Fruit fly (Drosophila melanogaster) whole organism, embryonic: ENCODE measurements around the gene neur.

Source experiments
- Abd-B ChIP-seq: fragments of 200-800 bp; sonication (Bioruptor generic); optimal IDR thresholded peaks from 2 replicates; lab custom pipeline; 2018; ENCODE audit warnings: missing biosample characterization, mild to moderate bottlenecking, missing genetic modification characterization, moderate library complexity
- CG10543 ChIP-seq: fragments of 200-800 bp; sonication (Bioruptor generic); optimal IDR thresholded peaks from 3 replicates; lab custom pipeline; 2017; ENCODE audit warnings: missing biosample characterization, mild to moderate bottlenecking, missing genetic modification characterization, moderate library complexity
- CG10565 ChIP-seq: fragments of 200-800 bp; sonication (Bioruptor generic); optimal IDR thresholded peaks from 3 replicates; lab custom pipeline; 2016; ENCODE audit warnings: missing biosample characterization, mild to moderate bottlenecking, missing genetic modification characterization
- CG12219 ChIP-seq: fragments of 200-800 bp; sonication (Bioruptor generic); optimal IDR thresholded peaks from 3 replicates; lab custom pipeline; 2018; ENCODE audit warnings: missing biosample characterization, mild to moderate bottlenecking, missing genetic modification characterization
- CG13123 ChIP-seq: fragments of 200-800 bp; sonication (Bioruptor generic); optimal IDR thresholded peaks from 2 replicates; lab custom pipeline; 2016; ENCODE audit warnings: missing biosample characterization, missing genetic modification characterization
- CG13287 ChIP-seq: fragments of 200-800 bp; sonication (Bioruptor generic); IDR thresholded peaks from 2 replicates; pipeline ENCODE4 v1.3.6; 2022; ENCODE audit warnings: missing biosample characterization, missing genetic modification characterization; ENCODE audit not compliant: partially characterized antibody
- CG14965 ChIP-seq: fragments of 200-800 bp; sonication (Bioruptor generic); optimal IDR thresholded peaks from 2 replicates; lab custom pipeline; 2016; ENCODE audit warnings: missing biosample characterization, missing genetic modification characterization, borderline replicate concordance
- CG15269 ChIP-seq: fragments of 200-800 bp; sonication (Bioruptor generic); optimal IDR thresholded peaks from 2 replicates; lab custom pipeline; 2018; ENCODE audit warnings: missing biosample characterization, mild to moderate bottlenecking, missing genetic modification characterization, moderate library complexity
- CG15514 ChIP-seq: fragments of 200-800 bp; sonication (Bioruptor generic); optimal IDR thresholded peaks from 3 replicates; lab custom pipeline; 2017; ENCODE audit warnings: missing biosample characterization, missing genetic modification characterization, mild to moderate bottlenecking, moderate library complexity, missing genetic modification reagents
- CG17328 ChIP-seq: fragments of 200-800 bp; sonication (Bioruptor generic); IDR thresholded peaks from 2 replicates; pipeline ENCODE4 v1.3.6; 2022; ENCODE audit warnings: missing biosample characterization, missing genetic modification characterization
- CG17612 ChIP-seq: fragments of 200-800 bp; sonication (Bioruptor generic); IDR thresholded peaks from 2 replicates; pipeline ENCODE4 v1.3.6; 2022; ENCODE audit warnings: missing biosample characterization, missing genetic modification characterization
- CG18764 ChIP-seq: fragments of 200-800 bp; sonication (Bioruptor generic); optimal IDR thresholded peaks from 3 replicates; lab custom pipeline; 2016; ENCODE audit warnings: missing biosample characterization, missing genetic modification characterization
- CG2199 ChIP-seq: fragments of 200-800 bp; sonication (Bioruptor generic); IDR thresholded peaks from 3 replicates; pipeline ENCODE4 v1.3.6; 2022; ENCODE audit warnings: missing biosample characterization, missing genetic modification characterization
- CG30020 ChIP-seq: fragments of 200-800 bp; optimal IDR thresholded peaks from 2 replicates; lab custom pipeline; 2019; ENCODE audit warnings: missing biosample characterization, mild to moderate bottlenecking, missing genetic modification characterization, moderate library complexity
- CG32767 ChIP-seq: fragments of 200-800 bp; sonication (Bioruptor generic); IDR thresholded peaks from 2 replicates; pipeline ENCODE4 v1.3.6; 2022; ENCODE audit warnings: missing biosample characterization, missing genetic modification characterization
- CG3726 ChIP-seq: fragments of 200-800 bp; sonication (Bioruptor generic); IDR thresholded peaks from 3 replicates; pipeline ENCODE4, ENCODE4 v1.3.6; 2022; ENCODE audit warnings: missing biosample characterization, missing genetic modification characterization
- CG4707 ChIP-seq: fragments of 200-800 bp; sonication (Bioruptor generic); optimal IDR thresholded peaks from 2 replicates; lab custom pipeline; 2018; ENCODE audit warnings: missing biosample characterization, mild to moderate bottlenecking, missing genetic modification characterization, moderate library complexity
- CG5245 ChIP-seq: fragments of 200-800 bp; sonication (Bioruptor generic); optimal IDR thresholded peaks from 3 replicates; lab custom pipeline; 2016; ENCODE audit warnings: missing biosample characterization, missing genetic modification characterization
- CG6689 ChIP-seq: fragments of 200-800 bp; sonication (Bioruptor generic); IDR thresholded peaks from 2 replicates; pipeline ENCODE4 v1.3.6; 2022; ENCODE audit warnings: missing biosample characterization, missing genetic modification characterization
- CG8765 ChIP-seq: fragments of 200-800 bp; sonication (Bioruptor generic); IDR thresholded peaks from 2 replicates; pipeline ENCODE4 v1.3.6; 2022; ENCODE audit warnings: missing biosample characterization, missing genetic modification characterization
- CG8924 ChIP-seq: fragments of 200-800 bp; optimal IDR thresholded peaks from 3 replicates; lab custom pipeline; 2019; ENCODE audit warnings: missing biosample characterization, mild to moderate bottlenecking, missing genetic modification characterization, moderate library complexity
- CG9215 ChIP-seq: fragments of 200-800 bp; sonication (Bioruptor generic); IDR thresholded peaks from 2 replicates; pipeline ENCODE4 v1.3.6; 2022; ENCODE audit warnings: missing biosample characterization, missing genetic modification characterization
- Dll ChIP-seq: fragments of 200-800 bp; sonication (Bioruptor generic); IDR thresholded peaks from 4 replicates; pipeline ENCODE4 v1.3.6; 2022; ENCODE audit warnings: missing biosample characterization, missing genetic modification characterization; ENCODE audit not compliant: partially characterized antibody
- Dp ChIP-seq: fragments of 200-800 bp; sonication (Bioruptor generic); optimal IDR thresholded peaks from 2 replicates; lab custom pipeline; 2018; ENCODE audit warnings: missing biosample characterization, mild to moderate bottlenecking, missing genetic modification characterization, moderate library complexity
- Elba2 ChIP-seq: fragments of 200-800 bp; sonication (Bioruptor generic); optimal IDR thresholded peaks from 3 replicates; lab custom pipeline; 2016; ENCODE audit warnings: missing biosample characterization, missing genetic modification characterization
- H2.0 ChIP-seq: fragments of 200-800 bp; sonication (Bioruptor generic); IDR thresholded peaks from 2 replicates; pipeline ENCODE4 v1.3.6; 2022; ENCODE audit warnings: missing biosample characterization, missing genetic modification characterization
- HmgD ChIP-seq: fragments of 200-800 bp; sonication (Bioruptor generic); optimal IDR thresholded peaks from 3 replicates; lab custom pipeline; 2016; ENCODE audit warnings: missing biosample characterization, missing genetic modification characterization
- HmgZ ChIP-seq: fragments of 200-800 bp; sonication (Bioruptor generic); optimal IDR thresholded peaks from 2 replicates; lab custom pipeline; 2018; ENCODE audit warnings: missing biosample characterization, mild to moderate bottlenecking, missing genetic modification characterization
- Neu2 ChIP-seq: fragments of 200-800 bp; sonication (Bioruptor generic); optimal IDR thresholded peaks from 3 replicates; lab custom pipeline; 2016; ENCODE audit warnings: missing biosample characterization, missing genetic modification characterization, borderline replicate concordance
- Nf-YA ChIP-seq: fragments of 200-800 bp; sonication (Bioruptor generic); IDR thresholded peaks from 2 replicates; pipeline ENCODE4 v1.3.6; 2022; ENCODE audit warnings: missing biosample characterization, missing genetic modification characterization
- Ravus ChIP-seq: fragments of 200-800 bp; sonication (Bioruptor generic); IDR thresholded peaks from 2 replicates; pipeline ENCODE4 v1.3.6; 2022; ENCODE audit warnings: missing biosample characterization, missing genetic modification characterization
- Rfx ChIP-seq: fragments of 200-800 bp; sonication (Bioruptor generic); IDR thresholded peaks from 2 replicates; pipeline ENCODE4 v1.3.6; 2022; ENCODE audit warnings: missing biosample characterization, missing genetic modification characterization
- Six4 ChIP-seq: fragments of 200-800 bp; sonication (Bioruptor generic); optimal IDR thresholded peaks from 2 replicates; lab custom pipeline; 2016; ENCODE audit warnings: missing biosample characterization, missing genetic modification characterization
- bigmax ChIP-seq: fragments of 200-800 bp; sonication (Bioruptor generic); optimal IDR thresholded peaks from 2 replicates; lab custom pipeline; 2018; ENCODE audit warnings: missing biosample characterization, mild to moderate bottlenecking, missing genetic modification characterization
- br ChIP-seq: fragments of >200 bp; optimal IDR thresholded peaks from 2 replicates; lab custom pipeline; 2017
- croc ChIP-seq: fragments of 200-800 bp; sonication (Bioruptor generic); conservative IDR thresholded peaks from 3 replicates; pipeline ENCODE4 v1.3.6; 2022; ENCODE audit warnings: missing biosample characterization, missing genetic modification characterization
- emc ChIP-seq: fragments of 200-800 bp; sonication (Bioruptor generic); optimal IDR thresholded peaks from 2 replicates; lab custom pipeline; 2016; ENCODE audit warnings: missing biosample characterization, missing genetic modification characterization
- grn ChIP-seq: fragments of 200-800 bp; sonication (Bioruptor generic); optimal IDR thresholded peaks from 3 replicates; lab custom pipeline; 2017; ENCODE audit warnings: missing biosample characterization, missing genetic modification characterization
- jigr1 ChIP-seq: fragments of 200-800 bp; sonication (Bioruptor generic); IDR thresholded peaks from 3 replicates; pipeline ENCODE4 v1.3.6; 2022; ENCODE audit warnings: missing biosample characterization, missing genetic modification characterization
- mam ChIP-seq: fragments of 200-800 bp; sonication (Bioruptor generic); optimal IDR thresholded peaks from 3 replicates; lab custom pipeline; 2016; ENCODE audit warnings: missing biosample characterization, missing genetic modification characterization
- mirr ChIP-seq: fragments of 200-800 bp; sonication (Bioruptor generic); optimal IDR thresholded peaks from 3 replicates; lab custom pipeline; 2018; ENCODE audit warnings: missing biosample characterization, mild to moderate bottlenecking, missing genetic modification characterization
- nerfin-1 ChIP-seq: fragments of 200-800 bp; sonication (Bioruptor generic); optimal IDR thresholded peaks from 3 replicates; lab custom pipeline; 2019; ENCODE audit warnings: missing biosample characterization, mild to moderate bottlenecking, missing genetic modification characterization, moderate library complexity
- org-1 ChIP-seq: fragments of 200-800 bp; sonication (Bioruptor generic); optimal IDR thresholded peaks from 2 replicates; lab custom pipeline; 2017; ENCODE audit warnings: missing biosample characterization, missing genetic modification characterization
- pita ChIP-seq: fragments of 200-800 bp; sonication (Bioruptor generic); optimal IDR thresholded peaks from 2 replicates; lab custom pipeline; 2017; ENCODE audit warnings: missing biosample characterization, mild to moderate bottlenecking, missing genetic modification characterization
- pum ChIP-seq: fragments of 200-800 bp; sonication (Bioruptor generic); optimal IDR thresholded peaks from 2 replicates; lab custom pipeline; 2016; ENCODE audit warnings: missing biosample characterization, missing genetic modification characterization
- sens ChIP-seq: fragments of 200-800 bp; sonication (Bioruptor generic); peaks from one replicate; lab custom pipeline; 2016; ENCODE audit warnings: missing biosample characterization, missing genetic modification characterization
- sisA ChIP-seq: fragments of 200-800 bp; sonication (Bioruptor generic); IDR thresholded peaks from 2 replicates; pipeline ENCODE4 v1.3.6; 2022; ENCODE audit warnings: missing biosample characterization, missing genetic modification characterization
- tgo ChIP-seq: fragments of 200-800 bp; sonication (Bioruptor generic); IDR thresholded peaks from 3 replicates; pipeline ENCODE4 v1.3.6; 2022; ENCODE audit warnings: missing biosample characterization, missing genetic modification characterization
- trem ChIP-seq: fragments of 200-800 bp; optimal IDR thresholded peaks from 3 replicates; lab custom pipeline; 2019; ENCODE audit warnings: missing biosample characterization, mild to moderate bottlenecking, missing genetic modification characterization, moderate library complexity
- wor ChIP-seq: fragments of 200-800 bp; sonication (Bioruptor generic); IDR thresholded peaks from 2 replicates; pipeline ENCODE4 v1.3.6; 2022; ENCODE audit warnings: missing biosample characterization, missing genetic modification characterization
- zfh1 ChIP-seq: fragments of 200-800 bp; sonication (Bioruptor generic); IDR thresholded peaks from 3 replicates; pipeline ENCODE4 v1.3.6; 2022; ENCODE audit warnings: missing biosample characterization, missing genetic modification characterization
- zfh2 ChIP-seq: fragments of 200-800 bp; sonication (Bioruptor generic); optimal IDR thresholded peaks from 2 replicates; lab custom pipeline; 2016; ENCODE audit warnings: missing biosample characterization, missing genetic modification characterization

Gene neur

dm6 chr3R:9019689-9020138, 19.6 kb downstream of the neur start, which contains the start of gene tgo (continued):
- no peak for TF ChIP-seq CG10565 (GFP tag; lab: Kevin White, UChicago)
- no peak for TF ChIP-seq emc
- TF ChIP-seq CG30020: peak; percentile 43
- TF ChIP-seq Rfx (GFP tag; lab: Robert Waterston, UW): peak; percentile 34; the same call in 1 of the 2 replicates
- TF ChIP-seq mam (GFP tag; lab: Kevin White, UChicago): no peak
- no peak for TF ChIP-seq wor
- TF ChIP-seq CG2199: no peak
- no peak for TF ChIP-seq bigmax (GFP tag; lab: Kevin White, UChicago)
- no peak for TF ChIP-seq CG3726 (GFP tag; lab: Robert Waterston, UW)
- no peak for TF ChIP-seq CG13123
- peak; percentile 99 for TF ChIP-seq grn (GFP tag; lab: Kevin White, UChicago)
- no peak for TF ChIP-seq pum (GFP tag; lab: Kevin White, UChicago)
- peak; percentile 88 for TF ChIP-seq sens (GFP tag; lab: Kevin White, UChicago)
- TF ChIP-seq CG8765 (GFP tag; lab: Robert Waterston, UW): no peak
- TF ChIP-seq Dll (GFP tag; lab: Robert Waterston, UW): 0 out of 4 replicates have a peak, but pooled peaks have one; percentile 58
- TF ChIP-seq Elba2 (GFP tag; lab: Kevin White, UChicago): no peak
- no peak for TF ChIP-seq CG6689
- TF ChIP-seq CG4707: no peak
- TF ChIP-seq sisA: no peak
- TF ChIP-seq CG10543 (GFP tag; lab: Kevin White, UChicago): peak; percentile 36
- peak; percentile 1 for TF ChIP-seq HmgD (GFP tag; lab: Kevin White, UChicago)
- no peak for TF ChIP-seq br
- TF ChIP-seq zfh1 (GFP tag; lab: Robert Waterston, UW): 0 out of 3 replicates have a peak, but pooled peaks have one; percentile 22
- no peak for TF ChIP-seq CG17612 (GFP tag; lab: Robert Waterston, UW)
- TF ChIP-seq CG17328 (GFP tag; lab: Robert Waterston, UW): no peak
- no peak for TF ChIP-seq CG14965 (GFP tag; lab: Kevin White, UChicago)
- no peak for TF ChIP-seq CG15269 (tag; lab: Kevin White, UChicago)
- TF ChIP-seq trem: peak; percentile 73
- no peak for TF ChIP-seq CG12219 (GFP tag; lab: Kevin White, UChicago)
- TF ChIP-seq CG8924: peak; percentile 29
- TF ChIP-seq CG32767 (GFP tag; lab: Robert Waterston, UW): no peak
- TF ChIP-seq CG18764 (GFP tag; lab: Kevin White, UChicago): peak; percentile 0
- TF ChIP-seq Nf-YA (GFP tag; lab: Robert Waterston, UW): no peak
- no peak for TF ChIP-seq Ravus (GFP tag; lab: Robert Waterston, UW)
- no peak for TF ChIP-seq Neu2 (GFP tag; lab: Kevin White, UChicago)
- no peak for TF ChIP-seq pita (GFP tag; lab: Kevin White, UChicago)
- peak; percentile 61 for TF ChIP-seq Dp
- peak; percentile 75 for TF ChIP-seq CG15514 (GFP tag; lab: Kevin White, UChicago)
- peak; percentile 46 for TF ChIP-seq nerfin-1 (tag; lab: Kevin White, UChicago)
- TF ChIP-seq tgo: no peak
- no peak for TF ChIP-seq org-1
- TF ChIP-seq jigr1 (GFP tag; lab: Robert Waterston, UW): no peak
- TF ChIP-seq mirr (GFP tag; lab: Kevin White, UChicago): peak; percentile 25
- no peak for TF ChIP-seq Six4 (GFP tag; lab: Kevin White, UChicago)
- peak; percentile 21 for TF ChIP-seq Abd-B (GFP tag; lab: Kevin White, UChicago)
- no peak for TF ChIP-seq H2.0 (GFP tag; lab: Robert Waterston, UW)
- no peak for TF ChIP-seq CG9215 (GFP tag; lab: Robert Waterston, UW)
- no peak for TF ChIP-seq zfh2 (GFP tag; lab: Kevin White, UChicago)
- TF ChIP-seq CG13287: peak; percentile 68
- TF ChIP-seq croc (GFP tag; lab: Robert Waterston, UW): no peak
- peak; percentile 85 for TF ChIP-seq HmgZ
- no peak for TF ChIP-seq CG5245
